Worm (Caenorhabditis elegans) whole organism, L4 larva: ENCODE data around the gene F45E12.5.
A peak's percentile ranks its signal among the peaks of the same experiment; 100 is the strongest.

Experiments
- D1046.2 ChIP-seq: fragments of 200-800 bp; sonication (Bioruptor generic); IDR thresholded peaks from 2 replicates; pipeline ENCODE4 v1.3.6; 2022; ENCODE audit warnings: missing genetic modification characterization, missing compliant biosample characterization
- F37D6.2 ChIP-seq: sonication (generic microtip); optimal IDR thresholded peaks from 2 replicates; lab custom pipeline; 2016; ENCODE audit warnings: mild to moderate bottlenecking, missing genetic modification characterization, missing compliant biosample characterization
- T26A8.4 ChIP-seq: fragments of 200-800 bp; sonication (Bioruptor generic); IDR thresholded peaks from 2 replicates; pipeline ENCODE4 v1.3.6; 2022; ENCODE audit warnings: missing genetic modification characterization, missing compliant biosample characterization
- Y5F2A.4 ChIP-seq: fragments of 200-800 bp; sonication (Bioruptor generic); optimal IDR thresholded peaks from 2 replicates; lab custom pipeline; 2018; ENCODE audit warnings: mild to moderate bottlenecking, missing genetic modification characterization, missing compliant biosample characterization
- ZK546.5 ChIP-seq, 2 experiments: sonication (generic microtip); optimal IDR thresholded peaks; 2 replicates each; lab custom pipeline; 2017; ENCODE audit warnings: missing biosample characterization in 2 of 2, missing genetic modification characterization in 2 of 2
- aly-2 ChIP-seq: sonication (generic microtip); optimal IDR thresholded peaks from 2 replicates; lab custom pipeline; 2018; ENCODE audit warnings: missing biosample characterization, missing genetic modification characterization
- ama-1 ChIP-seq: fragments of 150-350 bp; optimal IDR thresholded peaks from 2 replicates; lab custom pipeline; 2014; ENCODE audit warnings: inconsistent platforms, mixed read lengths
- arid-1 ChIP-seq: fragments of 200-800 bp; sonication (Bioruptor generic); conservative IDR thresholded peaks from 2 replicates; pipeline ENCODE4 v1.3.6; 2022; ENCODE audit warnings: missing genetic modification reagents, missing genetic modification characterization, missing compliant biosample characterization
- ceh-44 ChIP-seq: fragments of 200-800 bp; sonication (Bioruptor generic); IDR thresholded peaks from 2 replicates; pipeline ENCODE4 v1.3.6; 2022; ENCODE audit warnings: missing genetic modification reagents, missing genetic modification characterization, missing compliant biosample characterization
- cey-2 ChIP-seq: sonication (generic microtip); optimal IDR thresholded peaks from 3 replicates; lab custom pipeline; 2017; ENCODE audit warnings: missing genetic modification characterization, mild to moderate bottlenecking, missing compliant biosample characterization, antibody characterized with exemption, borderline replicate concordance; ENCODE audit not compliant: insufficient read depth
- daf-16 ChIP-seq, 3 experiments: sonication (generic microtip); optimal IDR thresholded peaks; 2 replicates each; lab custom pipeline; 2016 to 2017; ENCODE audit warnings: missing genetic modification characterization in 3 of 3, missing genetic modification reagents in 3 of 3, mild to moderate bottlenecking in 2 of 3, missing compliant biosample characterization in 2 of 3, missing biosample characterization in 1 of 3, moderate library complexity in 1 of 3
- daf-19 ChIP-seq: fragments of 200-800 bp; sonication (Bioruptor generic); conservative IDR thresholded peaks from 2 replicates; pipeline ENCODE4 v1.3.6; 2022; ENCODE audit warnings: missing genetic modification characterization, missing compliant biosample characterization
- dmd-6 ChIP-seq: fragments of 200-800 bp; sonication (Bioruptor generic); IDR thresholded peaks from 2 replicates; pipeline ENCODE4 v1.3.6; 2022; ENCODE audit warnings: missing genetic modification reagents, missing genetic modification characterization, missing compliant biosample characterization
- dpl-1 ChIP-seq: fragments of 150-350 bp; optimal IDR thresholded peaks from 2 replicates; lab custom pipeline; 2014; ENCODE audit warnings: missing biosample characterization, missing genetic modification reagents, missing genetic modification characterization
- duxl-1 ChIP-seq: sonication (generic microtip); optimal IDR thresholded peaks from 2 replicates; lab custom pipeline; 2016; ENCODE audit warnings: mild to moderate bottlenecking, missing genetic modification characterization, moderate library complexity, missing compliant biosample characterization; ENCODE audit not compliant: poor library complexity
- dve-1 ChIP-seq: sonication (generic microtip); optimal IDR thresholded peaks from 2 replicates; lab custom pipeline; 2017; ENCODE audit warnings: antibody characterized with exemption, mild to moderate bottlenecking, missing genetic modification characterization, missing compliant biosample characterization; ENCODE audit not compliant: insufficient read depth
- fkh-10 ChIP-seq: fragments of 150-350 bp; optimal IDR thresholded peaks from 2 replicates; lab custom pipeline; 2014; ENCODE audit warnings: missing biosample characterization, missing genetic modification reagents, missing genetic modification characterization
- fos-1 ChIP-seq: fragments of 150-350 bp; optimal IDR thresholded peaks from 2 replicates; lab custom pipeline; 2014; ENCODE audit warnings: missing biosample characterization, missing genetic modification characterization
- gei-8 ChIP-seq: fragments of 200-800 bp; sonication (Bioruptor generic); optimal IDR thresholded peaks from 2 replicates; lab custom pipeline; 2018; ENCODE audit warnings: mild to moderate bottlenecking, missing genetic modification characterization, missing compliant biosample characterization
- hlh-30 ChIP-seq: sonication (generic microtip); optimal IDR thresholded peaks from 2 replicates; lab custom pipeline; 2017; ENCODE audit warnings: antibody characterized with exemption, mild to moderate bottlenecking, missing genetic modification characterization, missing compliant biosample characterization; ENCODE audit not compliant: insufficient read depth
- lin-15B ChIP-seq: fragments of 150-350 bp; sonication (generic microtip); optimal IDR thresholded peaks from 3 replicates; lab custom pipeline; 2014; ENCODE audit warnings: missing biosample characterization, missing genetic modification characterization
- lsy-2 ChIP-seq, 2 experiments: fragments of 150-350 bp in 1 of 2; sonication (generic microtip) in 1 of 2; optimal IDR thresholded peaks; 2 replicates each; lab custom pipeline; 2014 to 2017; ENCODE audit warnings: missing biosample characterization in 2 of 2, missing genetic modification characterization in 2 of 2
- madf-5 ChIP-seq, 2 experiments: fragments of 200-800 bp; sonication (Bioruptor generic); IDR thresholded peaks; 2 replicates each; pipeline ENCODE4 v1.3.6; 2022; ENCODE audit warnings: missing compliant biosample characterization in 2 of 2, missing genetic modification characterization in 2 of 2
- mep-1 ChIP-seq: fragments of 150-350 bp; sonication (generic microtip); optimal IDR thresholded peaks from 3 replicates; lab custom pipeline; 2014; ENCODE audit warnings: missing biosample characterization, missing genetic modification characterization
- nhr-102 ChIP-seq: sonication (generic microtip); optimal IDR thresholded peaks from 2 replicates; lab custom pipeline; 2016; ENCODE audit warnings: mild to moderate bottlenecking, missing genetic modification characterization, moderate library complexity, missing compliant biosample characterization
- nhr-25 ChIP-seq: sonication (generic microtip); optimal IDR thresholded peaks from 2 replicates; lab custom pipeline; 2017; ENCODE audit warnings: missing genetic modification characterization, mild to moderate bottlenecking, missing compliant biosample characterization, antibody characterized with exemption, moderate library complexity, borderline replicate concordance; ENCODE audit not compliant: insufficient read depth
- nhr-28 ChIP-seq: fragments of 150-350 bp; optimal IDR thresholded peaks from 2 replicates; lab custom pipeline; 2014; ENCODE audit warnings: missing biosample characterization, missing genetic modification characterization
- nhr-48 ChIP-seq: sonication (generic microtip); optimal IDR thresholded peaks from 2 replicates; lab custom pipeline; 2016; ENCODE audit warnings: mild to moderate bottlenecking, missing genetic modification characterization, missing compliant biosample characterization
- nhr-76 ChIP-seq: fragments of 150-350 bp; optimal IDR thresholded peaks from 2 replicates; lab custom pipeline; 2014; ENCODE audit warnings: missing biosample characterization, missing genetic modification characterization
- pha-4 ChIP-seq, 2 experiments: fragments of 150-350 bp in 1 of 2; fragments of 200-800 bp in 1 of 2; sonication (Bioruptor generic) in 1 of 2; IDR thresholded peaks in 1 of 2; optimal IDR thresholded peaks in 1 of 2; 2 replicates each; pipeline versions ENCODE4 v1.3.6 to Lab custom; 2014 to 2022; ENCODE audit warnings: missing genetic modification characterization in 2 of 2, missing genetic modification reagents in 2 of 2, missing biosample characterization in 1 of 2, missing compliant biosample characterization in 1 of 2
- php-3 ChIP-seq: fragments of 200-800 bp; sonication (Bioruptor generic); IDR thresholded peaks from 2 replicates; pipeline ENCODE4 v1.3.6; 2022; ENCODE audit warnings: missing genetic modification reagents, missing genetic modification characterization, missing compliant biosample characterization
- pqm-1 ChIP-seq: sonication (generic microtip); optimal IDR thresholded peaks from 2 replicates; lab custom pipeline; 2017; ENCODE audit warnings: missing biosample characterization, missing genetic modification characterization
- snpc-1.2 ChIP-seq: fragments of 200-800 bp; sonication (Bioruptor generic); IDR thresholded peaks from 2 replicates; pipeline ENCODE4 v1.3.6; 2022; ENCODE audit warnings: missing genetic modification reagents, missing genetic modification characterization, missing compliant biosample characterization
- spr-3 ChIP-seq: fragments of 200-800 bp; sonication (Bioruptor generic); optimal IDR thresholded peaks from 2 replicates; lab custom pipeline; 2018; ENCODE audit warnings: mild to moderate bottlenecking, missing genetic modification characterization, missing compliant biosample characterization
- tag-97 ChIP-seq: fragments of 200-800 bp; sonication (Bioruptor generic); IDR thresholded peaks from 2 replicates; pipeline ENCODE4 v1.3.6; 2022; ENCODE audit warnings: missing genetic modification characterization, missing compliant biosample characterization
- unc-130 ChIP-seq: sonication (generic microtip); optimal IDR thresholded peaks from 2 replicates; lab custom pipeline; 2016; ENCODE audit warnings: missing genetic modification reagents, missing genetic modification characterization, missing compliant biosample characterization
- unc-62 ChIP-seq, 3 experiments: fragments of 150-350 bp in 1 of 3; sonication (generic microtip); optimal IDR thresholded peaks in 2 of 3; peaks in 1 of 3; 1 replicate in 1 of 3; 2 replicates in 2 of 3; lab custom pipeline; 2014 to 2017; ENCODE audit warnings: missing biosample characterization in 3 of 3, missing genetic modification characterization in 3 of 3, missing genetic modification reagents in 3 of 3, missing genotype in 1 of 3
- zfp-3 ChIP-seq: fragments of 200-800 bp; sonication (Bioruptor generic); conservative IDR thresholded peaks from 2 replicates; pipeline ENCODE4 v1.3.6; 2022; ENCODE audit warnings: missing genetic modification reagents, missing genetic modification characterization, missing compliant biosample characterization
- zip-2 ChIP-seq: fragments of 150-350 bp; optimal IDR thresholded peaks from 2 replicates; lab custom pipeline; 2014; ENCODE audit warnings: missing biosample characterization, missing genetic modification characterization
- ztf-7 ChIP-seq: fragments of 150-350 bp; optimal IDR thresholded peaks from 2 replicates; lab custom pipeline; 2014; ENCODE audit warnings: missing biosample characterization, missing genetic modification characterization

F45E12.5 gene

ce11 chrII:7264675-7265074 is 45.2 kb downstream of the F45E12.5 start (continued):
- TF ChIP-seq cey-2 (no peak), ztf-7 (tag; lab: Kevin White, UChicago) (no peak), pqm-1 (tag; lab: Kevin White, UChicago) (peak; percentile 70), lin-15B (no peak), spr-3 (GFP tag; lab: Kevin White, UChicago) (no peak), mep-1 (no peak), F37D6.2 (tag; lab: Kevin White, UChicago) (no peak), gei-8 (GFP tag; lab: Kevin White, UChicago) (no peak), lsy-2 (tag; optimal IDR thresholded peaks at IDR 0.05; lab: Kevin White, UChicago) (no peak), tag-97 (GFP tag; lab: Robert Waterston, UW) (no peak), zfp-3 (GFP tag; lab: Robert Waterston, UW) (no peak), daf-16 (GFP tag; optimal IDR thresholded peaks at IDR 0.05; lab: Kevin White, UChicago) (no peak), daf-16 (tag; optimal IDR thresholded peaks at IDR 0.05; lab: Kevin White, UChicago) (peak; percentile 93), nhr-25 (tag; lab: Kevin White, UChicago) (no peak), nhr-102 (tag; lab: Kevin White, UChicago) (peak; percentile 60), nhr-28 (tag; lab: Kevin White, UChicago) (peak; percentile 85), arid-1 (no peak), hlh-30 (tag; lab: Kevin White, UChicago) (peak; percentile 72), fos-1 (tag; lab: Kevin White, UChicago) (no peak), dve-1 (tag; lab: Kevin White, UChicago) (peak; percentile 65), madf-5 (GFP tag; IDR thresholded peaks at IDR 0.05; lab: Robert Waterston, UW) (no peak), dmd-6 (GFP tag; lab: Robert Waterston, UW) (peak; percentile 87), daf-19 (GFP tag; lab: Robert Waterston, UW) (no peak), pha-4 (GFP tag; IDR thresholded peaks at IDR 0.05; lab: Robert Waterston, UW) (no peak), pha-4 (tag; optimal IDR thresholded peaks at IDR 0.05; lab: Kevin White, UChicago) (no peak), ama-1 (no peak), zip-2 (tag; lab: Kevin White, UChicago) (no peak), nhr-48 (tag; lab: Kevin White, UChicago) (peak; percentile 21), php-3 (GFP tag; lab: Robert Waterston, UW) (no peak), T26A8.4 (GFP tag; lab: Robert Waterston, UW) (no peak), D1046.2 (GFP tag; lab: Robert Waterston, UW) (no peak), snpc-1.2 (no peak), ceh-44 (GFP tag; lab: Robert Waterston, UW) (no peak), nhr-76 (tag; lab: Kevin White, UChicago) (no peak), fkh-10 (GFP tag; lab: Kevin White, UChicago) (no peak), ZK546.5 (tag; optimal IDR thresholded peaks at IDR 0.05; lab: Kevin White, UChicago) (no peak), unc-130 (GFP tag; lab: Kevin White, UChicago) (no peak), dpl-1 (no peak), unc-62 (GFP tag; optimal IDR thresholded peaks at IDR 0.05 in 1 of 2; lab: Kevin White, UChicago) (no peak), unc-62 (tag; optimal IDR thresholded peaks at IDR 0.05; lab: Kevin White, UChicago) (no peak), aly-2 (tag; lab: Kevin White, UChicago) (no peak), Y5F2A.4 (GFP tag; lab: Kevin White, UChicago) (no peak), duxl-1 (no peak)
